Fruit fly (Drosophila melanogaster) whole organism, adult: ENCODE results near the gene Tim17b1.

Source experiments
- CG11617 ChIP-seq: fragments of 200-800 bp; sonication (Bioruptor generic); optimal IDR thresholded peaks from 2 replicates; lab custom pipeline; 2017; ENCODE audit warnings: mild to moderate bottlenecking, missing biosample characterization, missing genetic modification reagents, missing genetic modification characterization
- CG12768 ChIP-seq: fragments of 200-800 bp; sonication (Bioruptor generic); optimal IDR thresholded peaks from 2 replicates; lab custom pipeline; 2017; ENCODE audit warnings: missing biosample characterization, missing genetic modification characterization, mild to moderate bottlenecking, moderate library complexity, missing genetic modification reagents
- CG14711 ChIP-seq: fragments of 200-800 bp; sonication (Bioruptor generic); optimal IDR thresholded peaks from 2 replicates; lab custom pipeline; 2018; ENCODE audit warnings: missing biosample characterization, mild to moderate bottlenecking, missing genetic modification characterization, moderate library complexity
- CG1620 ChIP-seq: fragments of 200-800 bp; sonication (Bioruptor generic); optimal IDR thresholded peaks from 2 replicates; lab custom pipeline; 2016; ENCODE audit warnings: missing biosample characterization, missing genetic modification characterization
- CG33017 ChIP-seq: fragments of 200-800 bp; sonication (Bioruptor generic); optimal IDR thresholded peaks from 2 replicates; lab custom pipeline; 2018; ENCODE audit warnings: missing biosample characterization, mild to moderate bottlenecking, missing genetic modification characterization, moderate library complexity
- CG5204 ChIP-seq: fragments of 200-800 bp; sonication (Bioruptor generic); optimal IDR thresholded peaks from 2 replicates; lab custom pipeline; 2016; ENCODE audit warnings: missing biosample characterization, missing genetic modification characterization
- CG7045 ChIP-seq: fragments of 200-800 bp; sonication (Bioruptor generic); optimal IDR thresholded peaks from 2 replicates; lab custom pipeline; 2017; ENCODE audit warnings: missing biosample characterization, mild to moderate bottlenecking, missing genetic modification characterization
- CG7101 ChIP-seq: fragments of 200-800 bp; sonication (Bioruptor generic); optimal IDR thresholded peaks from 2 replicates; lab custom pipeline; 2018; ENCODE audit warnings: missing biosample characterization, mild to moderate bottlenecking, missing genetic modification characterization, moderate library complexity
- Clk ChIP-seq: fragments of 200-800 bp; sonication (Bioruptor generic); optimal IDR thresholded peaks from 2 replicates; lab custom pipeline; 2017; ENCODE audit warnings: missing biosample characterization, missing genetic modification characterization
- Crg-1 ChIP-seq: fragments of 200-800 bp; sonication (Bioruptor generic); optimal IDR thresholded peaks from 2 replicates; lab custom pipeline; 2016; ENCODE audit warnings: missing biosample characterization, missing genetic modification characterization
- Hr96 ChIP-seq: fragments of 200-800 bp; sonication (Bioruptor generic); optimal IDR thresholded peaks from 2 replicates; lab custom pipeline; 2016; ENCODE audit warnings: missing biosample characterization, missing genetic modification characterization
- Mnt ChIP-seq: fragments of 200-800 bp; sonication (Bioruptor generic); optimal IDR thresholded peaks from 2 replicates; lab custom pipeline; 2016; ENCODE audit warnings: missing biosample characterization, mild to moderate bottlenecking, missing genetic modification characterization
- bab1 ChIP-seq: fragments of 200-800 bp; sonication (Bioruptor generic); optimal IDR thresholded peaks from 3 replicates; lab custom pipeline; 2019; ENCODE audit warnings: missing biosample characterization, mild to moderate bottlenecking, missing genetic modification characterization, moderate library complexity
- cic ChIP-seq: fragments of 200-800 bp; sonication (Bioruptor generic); optimal IDR thresholded peaks from 2 replicates; lab custom pipeline; 2017; ENCODE audit warnings: missing biosample characterization, mild to moderate bottlenecking, missing genetic modification characterization, moderate library complexity
- cnc ChIP-seq, 2 experiments: fragments of >200 bp; optimal IDR thresholded peaks; 2 replicates each; lab custom pipeline; 2017
- kay ChIP-seq: fragments of 200-800 bp; sonication (Bioruptor generic); peaks from one replicate; lab custom pipeline; 2016; ENCODE audit warnings: missing biosample characterization, missing genetic modification characterization, borderline replicate concordance
- ovo ChIP-seq: fragments of 200-800 bp; sonication (Bioruptor generic); optimal IDR thresholded peaks from 2 replicates; lab custom pipeline; 2016; ENCODE audit warnings: missing biosample characterization, missing genetic modification characterization
- pad ChIP-seq: fragments of 200-800 bp; sonication (Bioruptor generic); optimal IDR thresholded peaks from 3 replicates; lab custom pipeline; 2017; ENCODE audit warnings: missing biosample characterization, missing genetic modification characterization, mild to moderate bottlenecking, moderate library complexity, missing genetic modification reagents
- tj ChIP-seq: fragments of 200-800 bp; sonication (Bioruptor generic); optimal IDR thresholded peaks from 3 replicates; lab custom pipeline; 2017; ENCODE audit warnings: missing biosample characterization, mild to moderate bottlenecking, missing genetic modification characterization, moderate library complexity
- toe ChIP-seq: fragments of 200-800 bp; sonication (Bioruptor generic); optimal IDR thresholded peaks from 2 replicates; lab custom pipeline; 2016; ENCODE audit warnings: missing biosample characterization, missing genetic modification characterization

The Tim17b1 gene

DNA sequence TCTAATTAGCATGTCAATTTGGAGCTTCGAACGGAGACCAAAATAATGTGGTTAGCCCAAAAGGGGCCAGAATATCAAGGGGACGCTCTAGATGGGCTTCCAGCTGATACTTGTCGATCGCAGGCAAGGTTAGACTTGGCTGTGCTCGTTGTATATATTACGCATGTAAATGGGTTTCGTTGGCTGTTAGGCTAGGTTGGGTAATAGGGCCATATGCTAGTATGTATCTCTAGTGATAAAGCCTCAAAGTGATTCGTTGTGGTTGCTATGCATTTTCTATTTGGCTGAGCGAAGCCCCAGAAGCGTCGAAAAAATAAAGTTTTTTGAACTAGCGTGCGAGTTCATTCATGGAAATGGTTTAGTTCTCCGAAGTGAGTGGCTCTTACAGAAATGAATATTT is 9.2 kb upstream of the Tim17b1 start:
- TF ChIP-seq CG7045, result no peak

DNA sequence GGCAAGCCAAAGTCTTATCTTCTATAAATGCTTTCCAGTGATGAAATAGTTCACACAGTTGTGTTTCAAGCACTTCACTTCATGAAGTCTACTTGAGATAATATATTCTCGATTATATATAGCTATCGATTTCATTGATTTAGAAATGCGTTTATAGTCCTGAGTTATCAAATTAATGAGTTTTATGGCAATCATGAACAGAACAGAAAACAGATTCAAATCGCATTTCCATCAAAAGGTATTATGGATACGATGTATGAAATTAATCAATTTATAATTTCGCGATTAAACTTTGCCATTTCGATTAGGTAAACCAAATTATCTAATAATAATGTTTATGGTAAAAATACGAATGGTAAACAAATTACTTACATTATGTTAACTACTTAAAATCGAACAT is 4.9 kb upstream of the Tim17b1 start:
- TF ChIP-seq cic (GFP tag; lab: Kevin White, UChicago), result peak; percentile 14
- TF ChIP-seq CG14711 (tag; lab: Kevin White, UChicago), result no peak
- TF ChIP-seq Hr96 (GFP tag; lab: Kevin White, UChicago), result no peak
- no peak for TF ChIP-seq pad
- TF ChIP-seq kay (GFP tag; lab: Kevin White, UChicago), result peak; percentile 81

DNA sequence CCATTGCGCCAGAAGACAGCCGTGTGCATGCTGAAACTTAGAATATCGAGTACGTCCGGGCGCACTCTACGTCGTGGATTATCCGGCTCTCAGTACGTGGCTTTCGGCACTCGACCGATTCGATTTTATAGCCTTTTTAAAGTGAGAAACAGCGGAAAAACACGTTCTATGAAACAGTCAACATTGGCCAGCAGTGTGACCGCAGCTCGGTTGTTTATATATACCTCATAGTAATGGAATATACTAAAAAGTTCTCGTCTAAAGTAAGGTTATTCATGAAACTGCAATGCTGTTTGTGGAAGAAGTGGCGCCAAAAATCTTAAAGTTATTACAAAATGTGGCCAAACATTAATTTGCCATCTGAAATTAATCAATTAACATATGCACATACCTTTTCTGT is 2.6 kb upstream of the Tim17b1 start:
- TF ChIP-seq CG33017 (tag; lab: Kevin White, UChicago), result no peak
- no peak for TF ChIP-seq CG5204 (GFP tag; lab: Kevin White, UChicago)
- no peak for TF ChIP-seq ovo
- TF ChIP-seq CG11617 (GFP tag; lab: Kevin White, UChicago), result no peak
- peak; percentile 58 for TF ChIP-seq bab1 (GFP tag; lab: Kevin White, UChicago)
- no peak for TF ChIP-seq Hr96 (GFP tag; lab: Kevin White, UChicago)
- TF ChIP-seq Clk, result no peak
- TF ChIP-seq kay (GFP tag; lab: Kevin White, UChicago), result peak; percentile 26
- peak; percentile 42 for TF ChIP-seq Mnt
- TF ChIP-seq cnc (optimal IDR thresholded peaks at IDR 0.05; lab: Kevin White, UChicago), result no peak
- no peak for TF ChIP-seq pad
- peak; percentile 13 for TF ChIP-seq CG1620 (GFP tag; lab: Kevin White, UChicago)
- no peak for TF ChIP-seq toe

DNA sequence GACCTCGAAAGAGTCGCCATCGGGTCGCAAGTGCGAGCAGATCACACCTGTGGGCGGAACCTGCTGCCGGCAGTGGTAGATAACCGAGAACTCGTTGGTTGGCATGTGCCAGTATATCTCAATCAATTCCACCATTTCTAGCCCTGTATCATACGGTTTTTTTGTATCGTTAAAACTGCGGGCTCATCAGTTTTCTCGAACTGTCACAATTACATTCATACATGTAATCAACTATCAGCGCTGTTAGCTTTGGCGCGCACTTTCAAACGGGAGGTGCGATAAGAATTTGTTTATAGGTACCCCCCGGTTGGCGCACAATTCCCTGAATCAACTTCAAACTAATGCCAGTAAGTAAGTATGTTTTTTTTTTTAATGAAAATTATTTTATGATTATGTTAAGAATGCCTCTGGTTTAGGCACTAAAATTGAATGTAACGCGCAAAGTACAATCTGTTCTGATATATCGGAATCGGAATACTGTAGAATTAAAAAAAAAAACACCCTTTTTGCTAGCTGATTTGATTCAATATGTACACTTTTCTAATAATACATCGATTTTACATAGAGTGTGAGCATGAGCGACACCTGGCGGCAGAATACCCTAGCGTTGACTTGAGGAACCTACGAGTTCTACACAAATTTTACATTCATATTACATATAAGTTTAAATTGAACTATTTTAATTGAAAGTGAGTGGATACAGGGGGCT is 1.2 kb upstream of the Tim17b1 start:
- no peak for TF ChIP-seq pad
- peak; percentile 72 for TF ChIP-seq CG1620 (GFP tag; lab: Kevin White, UChicago)
- no peak for TF ChIP-seq CG5204 (GFP tag; lab: Kevin White, UChicago)
- TF ChIP-seq cic (GFP tag; lab: Kevin White, UChicago), result peak; percentile 0
- peak; percentile 36 for TF ChIP-seq ovo
- no peak for TF ChIP-seq cnc (optimal IDR thresholded peaks at IDR 0.05; lab: Kevin White, UChicago)
- peak; percentile 31 for TF ChIP-seq CG33017 (tag; lab: Kevin White, UChicago)
- TF ChIP-seq Clk, result no peak
- no peak for TF ChIP-seq CG11617 (GFP tag; lab: Kevin White, UChicago)
- TF ChIP-seq CG7101 (tag; lab: Kevin White, UChicago), result peak; percentile 15
- no peak for TF ChIP-seq CG12768
- TF ChIP-seq Mnt, result no peak
- TF ChIP-seq toe, result peak; percentile 66
- peak; percentile 2 for TF ChIP-seq CG14711 (tag; lab: Kevin White, UChicago)
- TF ChIP-seq kay (GFP tag; lab: Kevin White, UChicago), result no peak
- no peak for TF ChIP-seq Crg-1 (GFP tag; lab: Kevin White, UChicago)
- peak; percentile 91 for TF ChIP-seq tj
- no peak for TF ChIP-seq CG7045
- peak; percentile 58 for TF ChIP-seq bab1 (GFP tag; lab: Kevin White, UChicago)
- TF ChIP-seq Hr96 (GFP tag; lab: Kevin White, UChicago), result no peak

DNA sequence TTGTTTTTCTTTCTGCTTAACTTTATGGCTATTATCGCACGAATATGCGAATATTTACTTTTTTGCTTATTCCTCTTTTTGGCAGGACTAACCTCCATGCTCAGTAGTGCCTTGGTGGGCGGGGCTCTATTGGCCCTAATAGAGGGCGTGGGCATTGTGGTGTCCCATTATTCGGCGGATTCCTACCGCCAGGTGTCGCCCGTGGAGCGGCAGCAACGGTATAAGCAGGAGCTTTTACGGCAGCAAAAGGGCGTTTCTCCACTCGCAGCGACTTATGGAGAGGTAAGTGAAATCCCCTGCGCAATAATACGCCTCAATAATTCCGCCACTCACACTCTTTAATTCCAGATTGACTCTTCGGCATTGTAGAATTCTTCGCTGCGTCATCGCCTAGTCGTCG is 675 bp downstream of the Tim17b1 start:
- peak in 1 of 2 experiments; percentile 25 for TF ChIP-seq cnc (optimal IDR thresholded peaks at IDR 0.05; lab: Kevin White, UChicago)
- no peak for TF ChIP-seq toe

DNA sequence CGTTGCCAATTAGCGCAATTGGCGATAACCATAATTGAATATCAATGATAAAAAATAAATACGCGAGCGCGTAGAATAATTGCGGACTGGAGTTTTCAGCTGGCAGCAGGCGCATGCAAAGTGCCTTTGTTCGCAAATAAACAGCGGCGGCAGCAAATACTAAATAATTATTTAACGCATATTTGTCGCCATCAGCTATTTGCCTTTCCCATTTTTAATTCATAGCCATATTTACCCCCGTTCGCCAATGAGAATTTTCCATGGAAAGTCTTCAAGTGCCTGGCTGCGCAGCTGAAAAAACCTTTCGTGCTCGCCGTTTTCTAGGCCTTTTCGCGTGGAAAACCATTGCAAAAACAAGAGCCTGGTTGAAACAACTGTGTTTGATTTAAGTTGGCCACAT is 2.0 kb downstream of the Tim17b1 start:
- peak; percentile 76 for TF ChIP-seq cic (GFP tag; lab: Kevin White, UChicago)
- no peak for TF ChIP-seq CG5204 (GFP tag; lab: Kevin White, UChicago)
- peak; percentile 34 for TF ChIP-seq CG1620 (GFP tag; lab: Kevin White, UChicago)
- no peak for TF ChIP-seq Crg-1 (GFP tag; lab: Kevin White, UChicago)
- TF ChIP-seq CG7045, result peak; percentile 56
- peak; percentile 3 for TF ChIP-seq Mnt
- peak; percentile 64 for TF ChIP-seq CG11617 (GFP tag; lab: Kevin White, UChicago)
- no peak for TF ChIP-seq CG14711 (tag; lab: Kevin White, UChicago)
- no peak for TF ChIP-seq cnc (optimal IDR thresholded peaks at IDR 0.05; lab: Kevin White, UChicago)
- TF ChIP-seq bab1 (GFP tag; lab: Kevin White, UChicago), result no peak
- peak; percentile 38 for TF ChIP-seq CG12768
- no peak for TF ChIP-seq Hr96 (GFP tag; lab: Kevin White, UChicago)
- TF ChIP-seq CG33017 (tag; lab: Kevin White, UChicago), result peak; percentile 25
- TF ChIP-seq ovo, result peak; percentile 18
- TF ChIP-seq CG7101 (tag; lab: Kevin White, UChicago), result peak; percentile 67
- no peak for TF ChIP-seq Clk
- TF ChIP-seq kay (GFP tag; lab: Kevin White, UChicago), result no peak
- TF ChIP-seq pad, result peak; percentile 39
- TF ChIP-seq toe, result peak; percentile 30
- peak; percentile 90 for TF ChIP-seq tj
